Worm (Caenorhabditis elegans) whole organism, L2 larva: ENCODE results near the gene F37A4.3.

Source experiments
- F13H6.1 ChIP-seq: sonication (generic microtip); optimal IDR thresholded peaks from 2 replicates; lab custom pipeline; 2016; ENCODE audit warnings: missing genetic modification characterization, missing compliant biosample characterization
- R02D3.7 ChIP-seq: fragments of 150-350 bp; optimal IDR thresholded peaks from 2 replicates; lab custom pipeline; 2014; ENCODE audit warnings: missing biosample characterization, missing genetic modification characterization
- ZK546.5 ChIP-seq: sonication (generic microtip); optimal IDR thresholded peaks from 2 replicates; lab custom pipeline; 2017; ENCODE audit warnings: missing biosample characterization, missing genetic modification characterization
- alr-1 ChIP-seq: fragments of 150-350 bp; optimal IDR thresholded peaks from 2 replicates; lab custom pipeline; 2014; ENCODE audit warnings: missing biosample characterization, missing genetic modification characterization
- aly-2 ChIP-seq: fragments of 150-350 bp; optimal IDR thresholded peaks from 2 replicates; lab custom pipeline; 2014; ENCODE audit warnings: missing biosample characterization, missing genetic modification characterization
- ama-1 ChIP-seq: fragments of 150-350 bp; optimal IDR thresholded peaks from 2 replicates; lab custom pipeline; 2018; ENCODE audit warnings: inconsistent platforms
- blmp-1 ChIP-seq: sonication (generic microtip); optimal IDR thresholded peaks from 2 replicates; lab custom pipeline; 2017; ENCODE audit warnings: missing genetic modification characterization, mild to moderate bottlenecking, missing compliant biosample characterization, antibody characterized with exemption, moderate library complexity; ENCODE audit not compliant: insufficient read depth
- ceh-16 ChIP-seq: fragments of 150-350 bp; optimal IDR thresholded peaks from 2 replicates; lab custom pipeline; 2014; ENCODE audit warnings: missing biosample characterization, missing genetic modification characterization
- crh-2 ChIP-seq: sonication (generic microtip); optimal IDR thresholded peaks from 2 replicates; lab custom pipeline; 2017; ENCODE audit warnings: missing biosample characterization, missing genetic modification characterization
- dmd-4 ChIP-seq: sonication (generic microtip); optimal IDR thresholded peaks from 2 replicates; lab custom pipeline; 2017; ENCODE audit warnings: missing biosample characterization, missing genetic modification characterization
- elt-1 ChIP-seq: fragments of 150-350 bp; optimal IDR thresholded peaks from 2 replicates; lab custom pipeline; 2014; ENCODE audit warnings: missing biosample characterization, missing genetic modification characterization
- fos-1 ChIP-seq: fragments of 150-350 bp; optimal IDR thresholded peaks from 2 replicates; lab custom pipeline; 2014; ENCODE audit warnings: missing biosample characterization, missing genetic modification characterization
- gmeb-1 ChIP-seq: fragments of 150-350 bp; optimal IDR thresholded peaks from 2 replicates; lab custom pipeline; 2014; ENCODE audit warnings: missing biosample characterization, missing genetic modification characterization
- lin-11 ChIP-seq: fragments of 150-350 bp; sonication (generic microtip); optimal IDR thresholded peaks from 2 replicates; lab custom pipeline; 2014; ENCODE audit warnings: missing biosample characterization, missing genetic modification characterization, inconsistent platforms, mixed read lengths
- lin-13 ChIP-seq: fragments of 150-350 bp; optimal IDR thresholded peaks from 2 replicates; lab custom pipeline; 2014; ENCODE audit warnings: missing biosample characterization, missing genetic modification reagents, missing genetic modification characterization
- lin-39 ChIP-seq: fragments of 150-350 bp; optimal IDR thresholded peaks from 2 replicates; lab custom pipeline; 2014; ENCODE audit warnings: missing biosample characterization, missing genetic modification reagents, missing genetic modification characterization
- lsy-2 ChIP-seq, 2 experiments: fragments of 150-350 bp in 1 of 2; sonication (generic microtip) in 1 of 2; optimal IDR thresholded peaks; 2 replicates each; lab custom pipeline; 2014 to 2017; ENCODE audit warnings: missing biosample characterization in 2 of 2, missing genetic modification characterization in 2 of 2
- mbf-1 ChIP-seq: sonication (generic microtip); optimal IDR thresholded peaks from 2 replicates; lab custom pipeline; 2017; ENCODE audit warnings: missing biosample characterization, missing genetic modification characterization
- nhr-10 ChIP-seq: sonication (generic microtip); optimal IDR thresholded peaks from 2 replicates; lab custom pipeline; 2017; ENCODE audit warnings: missing biosample characterization, missing genetic modification characterization
- nhr-11 ChIP-seq: fragments of 150-350 bp; optimal IDR thresholded peaks from 2 replicates; lab custom pipeline; 2014; ENCODE audit warnings: missing biosample characterization, missing genetic modification characterization
- nhr-12 ChIP-seq: fragments of 150-350 bp; optimal IDR thresholded peaks from 2 replicates; lab custom pipeline; 2014; ENCODE audit warnings: missing biosample characterization, missing genetic modification characterization
- nhr-21 ChIP-seq: fragments of 150-350 bp; optimal IDR thresholded peaks from 2 replicates; lab custom pipeline; 2014; ENCODE audit warnings: missing biosample characterization, missing genetic modification characterization
- nhr-237 ChIP-seq: fragments of 150-350 bp; optimal IDR thresholded peaks from 2 replicates; lab custom pipeline; 2014; ENCODE audit warnings: missing biosample characterization, missing genetic modification characterization
- nhr-77 ChIP-seq: fragments of 150-350 bp; optimal IDR thresholded peaks from 2 replicates; lab custom pipeline; 2014; ENCODE audit warnings: missing biosample characterization, missing genetic modification characterization
- peb-1 ChIP-seq: fragments of 150-350 bp; optimal IDR thresholded peaks from 2 replicates; lab custom pipeline; 2014; ENCODE audit warnings: missing biosample characterization, missing genetic modification characterization
- skn-1 ChIP-seq: sonication (generic microtip); optimal IDR thresholded peaks from 2 replicates; lab custom pipeline; 2017; ENCODE audit warnings: missing biosample characterization, missing genetic modification characterization
- sma-3 ChIP-seq: sonication (generic microtip); optimal IDR thresholded peaks from 2 replicates; lab custom pipeline; 2016; ENCODE audit warnings: missing genetic modification reagents, missing genetic modification characterization, missing compliant biosample characterization
- snpc-4 ChIP-seq: fragments of 150-350 bp; optimal IDR thresholded peaks from 2 replicates; lab custom pipeline; 2014; ENCODE audit warnings: missing biosample characterization, missing genetic modification characterization
- unc-55 ChIP-seq: fragments of 150-350 bp; sonication (generic microtip); optimal IDR thresholded peaks from 3 replicates; lab custom pipeline; 2014; ENCODE audit warnings: missing biosample characterization, missing genetic modification reagents, missing genetic modification characterization
- zag-1 ChIP-seq: fragments of 150-350 bp; optimal IDR thresholded peaks from 2 replicates; lab custom pipeline; 2014; ENCODE audit warnings: missing biosample characterization, missing genetic modification characterization
- ztf-1 ChIP-seq: fragments of 200-800 bp; sonication (Bioruptor generic); conservative IDR thresholded peaks from 2 replicates; pipeline ENCODE4 v1.3.6; 2022; ENCODE audit warnings: missing genetic modification characterization, missing compliant biosample characterization

The F37A4.3 gene

ce11 chrIII:6718270-6718669 lies at the start of gene F37A4.3:
Gene F37A4.3, plus strand, starts transcription at chrIII:6718570.
- TF ChIP-seq elt-1 (tag; lab: Kevin White, UChicago) (no peak), unc-55 (no peak), zag-1 (tag; lab: Kevin White, UChicago) (no peak), skn-1 (no peak), lin-11 (tag; lab: Kevin White, UChicago) (no peak), lsy-2 (tag; optimal IDR thresholded peaks at IDR 0.05; lab: Kevin White, UChicago) (no peak), F13H6.1 (no peak), blmp-1 (tag; lab: Kevin White, UChicago) (no peak), dmd-4 (no peak)

ce11 chrIII:6670737-6671242 lies 47.6 kb upstream of the F37A4.3 start:
- no peak for TF ChIP-seq nhr-237
- TF ChIP-seq lin-13 (GFP tag; lab: Kevin White, UChicago), result no peak
- TF ChIP-seq gmeb-1 (tag; lab: Kevin White, UChicago), result no peak
- no peak for TF ChIP-seq mbf-1 (tag; lab: Kevin White, UChicago)
- no peak for TF ChIP-seq nhr-12
- no peak for TF ChIP-seq dmd-4
- TF ChIP-seq peb-1 (tag; lab: Kevin White, UChicago), result no peak
- peak; percentile 5 for TF ChIP-seq unc-55
- no peak for TF ChIP-seq nhr-77 (tag; lab: Kevin White, UChicago)

- TF ChIP-seq ztf-1 (GFP tag; lab: Robert Waterston, UW), result no peak
- TF ChIP-seq aly-2 (tag; lab: Kevin White, UChicago), result no peak
- TF ChIP-seq alr-1 (tag; lab: Kevin White, UChicago), result no peak
- TF ChIP-seq sma-3 (GFP tag; lab: Kevin White, UChicago), result no peak
- TF ChIP-seq unc-55, result peak; percentile 8
Observed at ce11 chrIII:6675460-6675859, 42.9 kb upstream of the F37A4.3 start, which contains the start of gene rbf-1. Gene rbf-1, plus strand, starts transcription at chrIII:6675760.

- no peak for TF ChIP-seq ZK546.5 (tag; lab: Kevin White, UChicago)
- no peak for TF ChIP-seq fos-1
- TF ChIP-seq blmp-1 (tag; lab: Kevin White, UChicago), result no peak
- TF ChIP-seq nhr-21 (tag; lab: Kevin White, UChicago), result no peak
- TF ChIP-seq R02D3.7 (tag; lab: Kevin White, UChicago), result no peak
- TF ChIP-seq ztf-1 (GFP tag; lab: Robert Waterston, UW), result no peak
- TF ChIP-seq nhr-11 (tag; lab: Kevin White, UChicago), result no peak
Observed at ce11 chrIII:6677304-6677703, 41.1 kb upstream of the F37A4.3 start.

ce11 chrIII:6679323-6679722 lies 39.0 kb upstream of the F37A4.3 start:
- no peak for TF ChIP-seq ceh-16 (tag; lab: Kevin White, UChicago)
- TF ChIP-seq lin-11 (tag; lab: Kevin White, UChicago), result no peak

- no peak for TF ChIP-seq nhr-12
- no peak for TF ChIP-seq crh-2
- no peak for TF ChIP-seq mbf-1 (tag; lab: Kevin White, UChicago)
- no peak for TF ChIP-seq zag-1 (tag; lab: Kevin White, UChicago)
- no peak for TF ChIP-seq lin-39 (tag; lab: Kevin White, UChicago)
- TF ChIP-seq ZK546.5 (tag; lab: Kevin White, UChicago), result no peak
- no peak for TF ChIP-seq ceh-16 (tag; lab: Kevin White, UChicago)
- TF ChIP-seq unc-55, result no peak
- no peak for TF ChIP-seq ztf-1 (GFP tag; lab: Robert Waterston, UW)
- TF ChIP-seq alr-1 (tag; lab: Kevin White, UChicago), result no peak
- no peak for TF ChIP-seq nhr-237
- TF ChIP-seq R02D3.7 (tag; lab: Kevin White, UChicago), result no peak
- TF ChIP-seq nhr-77 (tag; lab: Kevin White, UChicago), result no peak
- no peak for TF ChIP-seq ama-1 (lab: Kevin White, UChicago)
- TF ChIP-seq snpc-4 (tag; lab: Kevin White, UChicago), result no peak
- TF ChIP-seq nhr-10, result no peak
Observed at ce11 chrIII:6680963-6681362, 37.4 kb upstream of the F37A4.3 start.
